Worm (Caenorhabditis elegans) whole organism, L1 larva: ENCODE measurements around the gene ekl-5.

Source experiments
- C34B4.2 ChIP-seq: sonication (generic microtip); optimal IDR thresholded peaks from 2 replicates; lab custom pipeline; 2017; ENCODE audit warnings: mild to moderate bottlenecking, missing genetic modification characterization, missing compliant biosample characterization
- F16B12.6 ChIP-seq: fragments of 150-350 bp; optimal IDR thresholded peaks from 2 replicates; lab custom pipeline; 2014; ENCODE audit warnings: missing biosample characterization, missing genetic modification characterization
- Y116A8C.19 ChIP-seq: sonication (generic microtip); optimal IDR thresholded peaks from 2 replicates; lab custom pipeline; 2016; ENCODE audit warnings: missing compliant biosample characterization, missing genetic modification characterization, borderline replicate concordance
- aha-1 ChIP-seq: fragments of 150-350 bp; optimal IDR thresholded peaks from 2 replicates; lab custom pipeline; 2014; ENCODE audit warnings: missing biosample characterization, missing genetic modification characterization
- alr-1 ChIP-seq: fragments of 200-800 bp; sonication (Bioruptor generic); optimal IDR thresholded peaks from 2 replicates; lab custom pipeline; 2018; ENCODE audit warnings: borderline replicate concordance, mild to moderate bottlenecking, missing genetic modification characterization, missing compliant biosample characterization
- ama-1 ChIP-seq: fragments of 150-350 bp; optimal IDR thresholded peaks from 2 replicates; lab custom pipeline; 2014
- blmp-1 ChIP-seq: fragments of 150-350 bp; optimal IDR thresholded peaks from 2 replicates; lab custom pipeline; 2014; ENCODE audit warnings: missing biosample characterization, missing genetic modification characterization
- ceh-63 ChIP-seq: fragments of 200-800 bp; sonication (Bioruptor generic); optimal IDR thresholded peaks from 2 replicates; lab custom pipeline; 2018; ENCODE audit warnings: mild to moderate bottlenecking, missing genetic modification characterization, missing compliant biosample characterization
- ceh-8 ChIP-seq: fragments of 200-800 bp; sonication (Bioruptor generic); optimal IDR thresholded peaks from 2 replicates; lab custom pipeline; 2018; ENCODE audit warnings: mild to moderate bottlenecking, missing genetic modification characterization, moderate library complexity, missing compliant biosample characterization
- ceh-82 ChIP-seq, 3 experiments: fragments of 150-350 bp in 1 of 3; sonication (generic microtip) in 2 of 3; optimal IDR thresholded peaks; 2 replicates each; lab custom pipeline; 2014 to 2017; ENCODE audit warnings: missing biosample characterization in 3 of 3, missing genetic modification characterization in 3 of 3
- ceh-88 ChIP-seq: fragments of 200-800 bp; sonication (Bioruptor generic); IDR thresholded peaks from 2 replicates; pipeline ENCODE4 v1.3.6; 2022; ENCODE audit warnings: missing genetic modification characterization, missing compliant biosample characterization
- efl-1 ChIP-seq, 4 experiments: fragments of 150-350 bp; optimal IDR thresholded peaks in 3 of 4; peaks in 1 of 4; 1 replicate in 1 of 4; 2 replicates in 3 of 4; lab custom pipeline; 2014; ENCODE audit warnings: missing biosample characterization in 2 of 4, missing genetic modification characterization in 2 of 4, missing genetic modification reagents in 2 of 4
- egl-13 ChIP-seq: sonication (generic microtip); optimal IDR thresholded peaks from 2 replicates; lab custom pipeline; 2016; ENCODE audit warnings: missing genotype, missing genetic modification reagents, missing genetic modification characterization, missing compliant biosample characterization
- egl-27 ChIP-seq, 2 experiments: fragments of 150-350 bp in 1 of 2; sonication (generic microtip); optimal IDR thresholded peaks; 3 replicates each; lab custom pipeline; 2017 to 2018; ENCODE audit warnings: missing biosample characterization in 2 of 2, missing genetic modification characterization in 2 of 2, missing genetic modification reagents in 2 of 2
- elt-3 ChIP-seq, 6 experiments: fragments of 150-350 bp in 1 of 6; sonication (generic microtip); optimal IDR thresholded peaks; 2 replicates each; lab custom pipeline; 2017 to 2018; ENCODE audit warnings: missing biosample characterization in 6 of 6, missing genetic modification characterization in 6 of 6, inconsistent platforms in 1 of 6
- fkh-10 ChIP-seq: sonication (generic microtip); optimal IDR thresholded peaks from 2 replicates; lab custom pipeline; 2017; ENCODE audit warnings: missing biosample characterization, missing genetic modification reagents, missing genetic modification characterization
- fkh-4 ChIP-seq: sonication (generic microtip); optimal IDR thresholded peaks from 2 replicates; lab custom pipeline; 2016; ENCODE audit warnings: missing compliant biosample characterization, missing genetic modification characterization, borderline replicate concordance
- hlh-17 ChIP-seq: fragments of 200-800 bp; sonication (Bioruptor generic); optimal IDR thresholded peaks from 2 replicates; lab custom pipeline; 2018; ENCODE audit warnings: missing genetic modification characterization, mild to moderate bottlenecking, missing compliant biosample characterization, moderate library complexity, borderline replicate concordance
- hlh-4 ChIP-seq: sonication (generic microtip); optimal IDR thresholded peaks from 2 replicates; lab custom pipeline; 2016; ENCODE audit warnings: mild to moderate bottlenecking, missing genetic modification characterization, missing compliant biosample characterization
- irx-1 ChIP-seq: sonication (generic microtip); optimal IDR thresholded peaks from 2 replicates; lab custom pipeline; 2016; ENCODE audit warnings: missing genetic modification characterization, missing compliant biosample characterization
- jun-1 ChIP-seq: fragments of 150-350 bp; optimal IDR thresholded peaks from 2 replicates; lab custom pipeline; 2014; ENCODE audit warnings: missing biosample characterization, missing genetic modification reagents, missing genetic modification characterization
- lin-14 ChIP-seq: fragments of 200-800 bp; sonication (Bioruptor generic); optimal IDR thresholded peaks from 2 replicates; lab custom pipeline; 2018; ENCODE audit warnings: mild to moderate bottlenecking, missing genetic modification characterization, moderate library complexity, missing compliant biosample characterization
- lin-35 ChIP-seq, 2 experiments: fragments of 150-350 bp; optimal IDR thresholded peaks; 2 replicates each; lab custom pipeline; 2014; ENCODE audit warnings: missing biosample characterization in 2 of 2, missing genetic modification characterization in 2 of 2, missing genetic modification reagents in 2 of 2
- lin-39 ChIP-seq: fragments of 150-350 bp; optimal IDR thresholded peaks from 2 replicates; lab custom pipeline; 2014; ENCODE audit warnings: missing biosample characterization, missing genetic modification reagents, missing genetic modification characterization
- lsy-2 ChIP-seq, 2 experiments: fragments of 150-350 bp; optimal IDR thresholded peaks; 2 replicates each; lab custom pipeline; 2014; ENCODE audit warnings: missing biosample characterization in 2 of 2, missing genetic modification characterization in 2 of 2
- mdl-1 ChIP-seq, 2 experiments: fragments of 150-350 bp; optimal IDR thresholded peaks; 2 replicates each; lab custom pipeline; 2014 to 2017; ENCODE audit warnings: missing biosample characterization in 2 of 2, missing genetic modification characterization in 2 of 2, inconsistent platforms in 1 of 2
- mep-1 ChIP-seq: fragments of 150-350 bp; optimal IDR thresholded peaks from 2 replicates; lab custom pipeline; 2014; ENCODE audit warnings: missing biosample characterization, missing genetic modification characterization
- nhr-11 ChIP-seq: fragments of 150-350 bp; optimal IDR thresholded peaks from 2 replicates; lab custom pipeline; 2014; ENCODE audit warnings: missing biosample characterization, missing genetic modification characterization
- nhr-12 ChIP-seq: sonication (generic microtip); optimal IDR thresholded peaks from 2 replicates; lab custom pipeline; 2017; ENCODE audit warnings: missing biosample characterization, missing genetic modification characterization
- nhr-20 ChIP-seq: sonication (generic microtip); optimal IDR thresholded peaks from 2 replicates; lab custom pipeline; 2016; ENCODE audit warnings: mild to moderate bottlenecking, missing genetic modification characterization, missing compliant biosample characterization
- nhr-237 ChIP-seq: fragments of 150-350 bp; optimal IDR thresholded peaks from 2 replicates; lab custom pipeline; 2014; ENCODE audit warnings: missing biosample characterization, missing genetic modification characterization
- nhr-28 ChIP-seq: fragments of 150-350 bp; optimal IDR thresholded peaks from 2 replicates; lab custom pipeline; 2014; ENCODE audit warnings: missing biosample characterization, missing genetic modification characterization
- nhr-71 ChIP-seq: sonication (generic microtip); optimal IDR thresholded peaks from 2 replicates; lab custom pipeline; 2016; ENCODE audit warnings: mild to moderate bottlenecking, missing genetic modification characterization, moderate library complexity, missing compliant biosample characterization
- nhr-85 ChIP-seq: sonication (generic microtip); peaks from one replicate; lab custom pipeline; 2016; ENCODE audit warnings: missing genetic modification characterization, inconsistent platforms, missing compliant biosample characterization
- nhr-90 ChIP-seq: sonication (generic microtip); optimal IDR thresholded peaks from 2 replicates; lab custom pipeline; 2016; ENCODE audit warnings: mild to moderate bottlenecking, missing genetic modification characterization, missing compliant biosample characterization; ENCODE audit not compliant: poor library complexity
- skn-1 ChIP-seq: fragments of 150-350 bp; optimal IDR thresholded peaks from 2 replicates; lab custom pipeline; 2014; ENCODE audit warnings: missing biosample characterization, missing genetic modification characterization
- snpc-4 ChIP-seq: fragments of 150-350 bp; optimal IDR thresholded peaks from 2 replicates; lab custom pipeline; 2014; ENCODE audit warnings: missing biosample characterization, missing genetic modification characterization
- snu-23 ChIP-seq: sonication (generic microtip); optimal IDR thresholded peaks from 2 replicates; lab custom pipeline; 2016; ENCODE audit warnings: missing genetic modification characterization, missing compliant biosample characterization
- sox-4 ChIP-seq: sonication (generic microtip); optimal IDR thresholded peaks from 2 replicates; lab custom pipeline; 2016; ENCODE audit warnings: missing genetic modification characterization, missing compliant biosample characterization
- sptf-1 ChIP-seq: fragments of 150-350 bp; optimal IDR thresholded peaks from 2 replicates; lab custom pipeline; 2014; ENCODE audit warnings: missing biosample characterization, missing genetic modification characterization
- sup-37 ChIP-seq: fragments of 200-800 bp; sonication (Bioruptor generic); optimal IDR thresholded peaks from 2 replicates; lab custom pipeline; 2018; ENCODE audit warnings: mild to moderate bottlenecking, missing genetic modification characterization, missing compliant biosample characterization
- swsn-7 ChIP-seq: sonication (generic microtip); optimal IDR thresholded peaks from 2 replicates; lab custom pipeline; 2016; ENCODE audit warnings: missing genetic modification characterization, missing compliant biosample characterization
- tbx-2 ChIP-seq: sonication (generic microtip); optimal IDR thresholded peaks from 2 replicates; lab custom pipeline; 2016; ENCODE audit warnings: missing genetic modification characterization, missing compliant biosample characterization
- tlp-1 ChIP-seq: fragments of 150-350 bp; optimal IDR thresholded peaks from 2 replicates; lab custom pipeline; 2014; ENCODE audit warnings: missing biosample characterization, missing genetic modification characterization
- unc-30 ChIP-seq: sonication (generic microtip); optimal IDR thresholded peaks from 2 replicates; lab custom pipeline; 2017; ENCODE audit warnings: missing biosample characterization, missing genetic modification characterization
- unc-86 ChIP-seq: sonication (generic microtip); optimal IDR thresholded peaks from 2 replicates; lab custom pipeline; 2016; ENCODE audit warnings: missing genetic modification characterization, missing compliant biosample characterization
- unc-98 ChIP-seq: fragments of 200-800 bp; sonication (Bioruptor generic); IDR thresholded peaks from 2 replicates; pipeline ENCODE4 v1.3.6; 2022; ENCODE audit warnings: missing genetic modification characterization, missing compliant biosample characterization
- ztf-4 ChIP-seq: fragments of 150-350 bp; optimal IDR thresholded peaks from 2 replicates; lab custom pipeline; 2014; ENCODE audit warnings: missing biosample characterization, missing genetic modification characterization

Gene ekl-5

DNA sequence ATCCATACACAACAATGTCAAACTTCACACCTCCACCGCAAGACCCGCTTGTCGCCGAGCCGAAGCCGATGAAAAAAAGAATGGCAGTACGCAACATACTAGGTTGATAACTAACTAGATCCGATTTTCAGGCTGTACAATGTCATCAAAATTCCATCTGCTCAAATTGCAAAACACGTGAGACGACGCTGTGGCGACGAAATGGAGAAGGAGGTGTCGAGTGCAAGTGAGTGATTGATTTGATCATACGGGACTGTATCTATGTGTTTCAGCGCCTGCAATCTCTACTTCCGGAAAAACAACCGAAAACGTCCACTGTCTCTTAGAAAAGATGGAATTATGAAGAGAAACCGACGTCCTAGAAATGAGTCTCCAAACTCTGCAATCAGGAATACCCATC is 23.3 kb upstream of the ekl-5 start:
- TF ChIP-seq alr-1 (tag; lab: Kevin White, UChicago) = no peak
- no peak for TF ChIP-seq lsy-2 (tag; optimal IDR thresholded peaks at IDR 0.05; lab: Kevin White, UChicago)
- no peak for TF ChIP-seq tlp-1 (tag; lab: Kevin White, UChicago)
- peak in 1 of 2 experiments; percentile 38 for TF ChIP-seq lin-35 (GFP tag; optimal IDR thresholded peaks at IDR 0.05; lab: Kevin White, UChicago)
- TF ChIP-seq C34B4.2 = no peak
- no peak for TF ChIP-seq nhr-237
- TF ChIP-seq sox-4 = no peak
- TF ChIP-seq nhr-85 (tag; lab: Kevin White, UChicago) = peak; percentile 81
- peak; percentile 24 for TF ChIP-seq nhr-20 (tag; lab: Kevin White, UChicago)
- TF ChIP-seq mdl-1 (tag; optimal IDR thresholded peaks at IDR 0.05; lab: Kevin White, UChicago) = no peak
- TF ChIP-seq blmp-1 (tag; lab: Kevin White, UChicago) = no peak
- TF ChIP-seq efl-1 (optimal IDR thresholded peaks at IDR 0.05; lab: Kevin White, UChicago) = no peak
- TF ChIP-seq efl-1 (GFP tag; optimal IDR thresholded peaks at IDR 0.05 in 1 of 2; lab: Kevin White, UChicago) = peak in 1 of 2 experiments; percentile 42
- TF ChIP-seq ceh-88 (GFP tag; lab: Robert Waterston, UW) = no peak
- peak in 2 of 6 experiments; percentile 35 to 40 for TF ChIP-seq elt-3 (tag; optimal IDR thresholded peaks at IDR 0.05; lab: Kevin White, UChicago)
- TF ChIP-seq F16B12.6 = no peak
- peak; percentile 10 for TF ChIP-seq snu-23 (GFP tag; lab: Kevin White, UChicago)
- TF ChIP-seq lin-14 (GFP tag; lab: Kevin White, UChicago) = peak; percentile 20
- TF ChIP-seq egl-13 (tag; lab: Kevin White, UChicago) = no peak
- TF ChIP-seq nhr-28 (tag; lab: Kevin White, UChicago) = no peak
- TF ChIP-seq nhr-90 (tag; lab: Kevin White, UChicago) = peak; percentile 13
- no peak for TF ChIP-seq unc-98 (GFP tag; lab: Robert Waterston, UW)
- no peak for TF ChIP-seq swsn-7 (tag; lab: Kevin White, UChicago)
- no peak for TF ChIP-seq fkh-4 (tag; lab: Kevin White, UChicago)
- TF ChIP-seq ceh-8 (GFP tag; lab: Kevin White, UChicago) = no peak
- TF ChIP-seq egl-27 (tag; optimal IDR thresholded peaks at IDR 0.05; lab: Kevin White, UChicago) = no peak
- TF ChIP-seq nhr-71 (tag; lab: Kevin White, UChicago) = peak; percentile 21

DNA sequence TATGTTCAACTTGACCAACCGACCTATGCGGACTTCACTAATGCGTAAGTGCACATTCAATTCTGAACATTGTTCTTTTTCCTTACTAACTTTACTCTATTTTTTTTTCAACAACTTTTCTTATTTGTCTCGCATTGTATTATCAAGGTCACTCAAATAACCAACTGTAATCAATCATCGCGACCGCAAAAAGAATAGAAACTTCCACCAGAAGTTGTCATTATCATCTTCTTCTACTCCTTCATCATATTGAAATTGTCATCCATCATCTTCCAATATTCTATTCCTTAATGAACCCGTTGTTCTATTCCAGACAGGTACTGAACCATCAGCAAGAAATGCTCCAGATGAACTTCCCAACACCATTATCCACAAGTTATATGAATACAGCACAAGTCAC is 22.4 kb upstream of the ekl-5 start:
- no peak for TF ChIP-seq fkh-10
- no peak for TF ChIP-seq unc-30 (tag; lab: Kevin White, UChicago)
- TF ChIP-seq aha-1 = no peak
- TF ChIP-seq mep-1 (tag; lab: Kevin White, UChicago) = no peak
- no peak for TF ChIP-seq ceh-8 (GFP tag; lab: Kevin White, UChicago)
- no peak for TF ChIP-seq snpc-4
- TF ChIP-seq ceh-82 (tag; optimal IDR thresholded peaks at IDR 0.05; lab: Kevin White, UChicago) = no peak
- no peak for TF ChIP-seq lin-39 (tag; lab: Kevin White, UChicago)
- no peak for TF ChIP-seq ceh-63 (GFP tag; lab: Kevin White, UChicago)
- no peak for TF ChIP-seq jun-1
- TF ChIP-seq tlp-1 (tag; lab: Kevin White, UChicago) = no peak
- no peak for TF ChIP-seq tbx-2
- no peak for TF ChIP-seq fkh-4 (tag; lab: Kevin White, UChicago)
- TF ChIP-seq blmp-1 (tag; lab: Kevin White, UChicago) = peak; percentile 56
- TF ChIP-seq nhr-11 (tag; lab: Kevin White, UChicago) = no peak
- TF ChIP-seq ztf-4 (tag; lab: Kevin White, UChicago) = no peak
- no peak for TF ChIP-seq unc-86
- TF ChIP-seq skn-1 = no peak
- no peak for TF ChIP-seq hlh-4 (tag; lab: Kevin White, UChicago)
- no peak for TF ChIP-seq sup-37 (GFP tag; lab: Kevin White, UChicago)
- peak in 1 of 2 experiments; percentile 22 for TF ChIP-seq lsy-2 (tag; optimal IDR thresholded peaks at IDR 0.05; lab: Kevin White, UChicago)
- TF ChIP-seq nhr-12 (tag; lab: Kevin White, UChicago) = no peak
- TF ChIP-seq nhr-71 (tag; lab: Kevin White, UChicago) = peak; percentile 47
- TF ChIP-seq hlh-17 = no peak
- no peak for TF ChIP-seq unc-98 (GFP tag; lab: Robert Waterston, UW)
- TF ChIP-seq lin-14 (GFP tag; lab: Kevin White, UChicago) = peak; percentile 19
- peak; percentile 33 for TF ChIP-seq snu-23 (GFP tag; lab: Kevin White, UChicago)
- TF ChIP-seq efl-1 (optimal IDR thresholded peaks at IDR 0.05; lab: Kevin White, UChicago) = no peak
- TF ChIP-seq efl-1 (GFP tag; optimal IDR thresholded peaks at IDR 0.05 in 1 of 2; lab: Kevin White, UChicago) = no peak
- no peak for TF ChIP-seq sptf-1
- peak in 5 of 6 experiments; percentile 53 to 91 (median 80) for TF ChIP-seq elt-3 (tag; optimal IDR thresholded peaks at IDR 0.05; lab: Kevin White, UChicago)
- TF ChIP-seq ama-1 = no peak
- peak; percentile 81 for TF ChIP-seq nhr-85 (tag; lab: Kevin White, UChicago)
- TF ChIP-seq lin-35 (GFP tag; optimal IDR thresholded peaks at IDR 0.05; lab: Kevin White, UChicago) = peak in 1 of 2 experiments; percentile 28
- TF ChIP-seq Y116A8C.19 = no peak
- TF ChIP-seq nhr-90 (tag; lab: Kevin White, UChicago) = no peak
- TF ChIP-seq sox-4 = no peak
- TF ChIP-seq nhr-237 = no peak
- peak; percentile 3 for TF ChIP-seq irx-1 (tag; lab: Kevin White, UChicago)
